Fruit fly (Drosophila melanogaster): ENCODE measurements around the gene PIG-F.

PIG-F gene

dm6 chr3L:19634788-19635448 is 22.7 kb downstream of the PIG-F start (continued):
- peak; percentile 84 for TF ChIP-seq Dek (tag; optimal IDR thresholded peaks at IDR 0.05)
- peak; percentile 82 for TF ChIP-seq lab (GFP tag; optimal IDR thresholded peaks at IDR 0.05)
- TF ChIP-seq hbn (GFP tag; IDR thresholded peaks at IDR 0.05; ENCODE audit: partially characterized antibody): no peak
- no peak for TF ChIP-seq CG3065 (GFP tag; optimal IDR thresholded peaks at IDR 0.05)
- no peak for TF ChIP-seq CG2199 (GFP tag; IDR thresholded peaks at IDR 0.05)
- peak; percentile 33; the same call in 1 of the 2 replicates for TF ChIP-seq Awh (GFP tag; IDR thresholded peaks at IDR 0.05)
- TF ChIP-seq Antp (GFP tag; optimal IDR thresholded peaks at IDR 0.05): no peak
- TF ChIP-seq CG2678 (tag; optimal IDR thresholded peaks at IDR 0.05): peak; percentile 94
- peak; percentile 84 for TF ChIP-seq E2f1 (GFP tag; IDR thresholded peaks at IDR 0.05)
- TF ChIP-seq Hmr (GFP tag; optimal IDR thresholded peaks at IDR 0.05): peak; percentile 82
- no peak for TF ChIP-seq fd102C (GFP tag; optimal IDR thresholded peaks at IDR 0.05)
- TF ChIP-seq phol (tag; optimal IDR thresholded peaks at IDR 0.05): peak; percentile 89
- TF ChIP-seq pum (GFP tag; optimal IDR thresholded peaks at IDR 0.05): no peak
- peak; percentile 47 for TF ChIP-seq Xbp1 (GFP tag; optimal IDR thresholded peaks at IDR 0.05)
- peak; percentile 77 for TF ChIP-seq HLH3B (GFP tag; IDR thresholded peaks at IDR 0.05)
- TF ChIP-seq run (tag; optimal IDR thresholded peaks at IDR 0.05): no peak
- TF ChIP-seq CG17359 (tag; optimal IDR thresholded peaks at IDR 0.05): peak; percentile 80
- no peak for TF ChIP-seq ara (GFP tag; IDR thresholded peaks at IDR 0.05)
- no peak for TF ChIP-seq CG14050 (GFP tag; IDR thresholded peaks at IDR 0.05)
- TF ChIP-seq kay (GFP tag; optimal IDR thresholded peaks at IDR 0.05): peak; percentile 68
- no peak for TF ChIP-seq H15 (GFP tag; IDR thresholded peaks at IDR 0.05)
- peak; percentile 84 for TF ChIP-seq CG17829 (tag; optimal IDR thresholded peaks at IDR 0.05)
- TF ChIP-seq CG14441 (GFP tag; IDR thresholded peaks at IDR 0.05): no peak; the same call in 1 of the 2 replicates
- no peak for TF ChIP-seq CG14860 (GFP tag; IDR thresholded peaks at IDR 0.05; ENCODE audit: partially characterized antibody)
- no peak for TF ChIP-seq Bdp1 (GFP tag; optimal IDR thresholded peaks at IDR 0.05)
- peak; percentile 69 for TF ChIP-seq Ssrp (tag; optimal IDR thresholded peaks at IDR 0.05)
- TF ChIP-seq Dip2 (GFP tag; IDR thresholded peaks at IDR 0.05): no peak
- peak; percentile 70 for TF ChIP-seq ind (GFP tag; optimal IDR thresholded peaks at IDR 0.05)
- no peak for TF ChIP-seq CG17568 (GFP tag; optimal IDR thresholded peaks at IDR 0.05)
- TF ChIP-seq fd64A (GFP tag; optimal IDR thresholded peaks at IDR 0.05): no peak
- no peak for TF ChIP-seq eyg (GFP tag; optimal IDR thresholded peaks at IDR 0.05)
- no peak for TF ChIP-seq CG4282 (GFP tag; optimal IDR thresholded peaks at IDR 0.05)
- TF ChIP-seq CG1529 (GFP tag; optimal IDR thresholded peaks at IDR 0.05): no peak
- TF ChIP-seq sd (tag; optimal IDR thresholded peaks at IDR 0.05): peak; percentile 19
- no peak for TF ChIP-seq abd-A (tag; optimal IDR thresholded peaks at IDR 0.05)
- TF ChIP-seq dpn (GFP tag; optimal IDR thresholded peaks at IDR 0.05): peak; percentile 14 to 57
- TF ChIP-seq CG8290 (GFP tag; optimal IDR thresholded peaks at IDR 0.05): peak; percentile 26
- peak in 1 of 2 experiments; percentile 16 for TF ChIP-seq CG8290 (tag; optimal IDR thresholded peaks at IDR 0.05)
- no peak for TF ChIP-seq CG30431 (GFP tag; optimal IDR thresholded peaks at IDR 0.05)
- TF ChIP-seq CG9797 (GFP tag; optimal IDR thresholded peaks at IDR 0.05): no peak
- peak; percentile 56 for TF ChIP-seq scrt (GFP tag; optimal IDR thresholded peaks at IDR 0.05)
- TF ChIP-seq BtbVII (GFP tag; optimal IDR thresholded peaks at IDR 0.05): peak; percentile 31
- TF ChIP-seq CG1602 (GFP tag; optimal IDR thresholded peaks at IDR 0.05): peak; percentile 47
- TF ChIP-seq Gug (GFP tag; IDR thresholded peaks at IDR 0.05): no peak; the same call in 3 of the 4 replicates
- peak; percentile 52 for TF ChIP-seq exex (tag; optimal IDR thresholded peaks at IDR 0.05)
- TF ChIP-seq Oaz (GFP tag; IDR thresholded peaks at IDR 0.05): no peak
- TF ChIP-seq CTCF (GFP tag; optimal IDR thresholded peaks at IDR 0.05): no peak
- peak; percentile 72; the same call in 1 of the 2 replicates for TF ChIP-seq sob (GFP tag; IDR thresholded peaks at IDR 0.05)
- TF ChIP-seq Hr39 (optimal IDR thresholded peaks at IDR 0.05): no peak
- peak; percentile 40; the same call in 1 of the 2 replicates for TF ChIP-seq CG4404 (GFP tag; IDR thresholded peaks at IDR 0.05)
- TF ChIP-seq Meics (GFP tag; optimal IDR thresholded peaks at IDR 0.05): peak; percentile 89

Data from whole organism, embryonic.